Worm (Caenorhabditis elegans) whole organism, L4/young adult: ENCODE data around the gene F54D8.6.

ENCODE experiments used
- W03F9.2 ChIP-seq: fragments of 150-350 bp; optimal IDR thresholded peaks from 2 replicates; lab custom pipeline; 2014; ENCODE audit warnings: missing biosample characterization, missing genetic modification characterization
- dao-5 ChIP-seq: sonication (generic microtip); optimal IDR thresholded peaks from 2 replicates; lab custom pipeline; 2016; ENCODE audit warnings: missing genotype, missing genetic modification characterization, moderate library complexity, missing compliant biosample characterization
- him-1 ChIP-seq: sonication (generic microtip); optimal IDR thresholded peaks from 2 replicates; lab custom pipeline; 2016; ENCODE audit warnings: missing genotype, missing genetic modification reagents, missing genetic modification characterization, missing compliant biosample characterization

ce11 chrIII:5053541-5053940 is 49.2 kb upstream of the F54D8.6 start, which contains the start of gene C45G9.8:
- TF ChIP-seq dao-5, result no peak
- no peak for TF ChIP-seq W03F9.2 (tag; lab: Kevin White, UChicago)
- TF ChIP-seq him-1 (tag; lab: Kevin White, UChicago), result no peak
